Worm (Caenorhabditis elegans): ENCODE measurements around the gene ztf-9.

DNA sequence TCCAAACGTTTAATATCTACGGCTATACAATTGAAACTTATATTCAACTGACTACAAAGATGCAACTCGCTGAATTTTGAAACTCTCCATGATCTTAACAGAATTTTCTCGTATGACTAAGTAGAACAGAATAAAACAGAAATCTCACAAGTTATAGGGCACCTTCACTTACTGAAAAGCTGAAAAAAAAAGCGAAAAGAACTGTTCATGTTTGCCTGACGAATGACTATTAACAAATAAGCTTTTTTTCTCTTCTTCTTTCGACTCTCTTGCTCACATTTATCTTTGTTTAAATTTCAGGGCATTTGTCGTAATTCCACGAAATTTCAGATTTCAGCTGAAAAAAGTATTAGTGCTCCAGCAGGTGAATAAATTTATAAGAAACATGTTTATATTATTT lies 10.8 kb upstream of the ztf-9 start, which contains the start of gene xbx-6:
- TF ChIP-seq swsn-7 (tag; optimal IDR thresholded peaks at IDR 0.05) (no peak), fos-1 (tag; optimal IDR thresholded peaks at IDR 0.05) (no peak), nhr-76 (tag; optimal IDR thresholded peaks at IDR 0.05) (no peak), efl-1 (optimal IDR thresholded peaks at IDR 0.05) (no peak), efl-1 (GFP tag; optimal IDR thresholded peaks at IDR 0.05 in 1 of 2) (no peak), zag-1 (tag; optimal IDR thresholded peaks at IDR 0.05) (no peak)

Measured in whole organism, L1 larva.